Worm (Caenorhabditis elegans) whole organism, L4/young adult: ENCODE data around the gene F41B4.2.

ENCODE experiments used
- W03F9.2 ChIP-seq: fragments of 150-350 bp; optimal IDR thresholded peaks from 2 replicates; lab custom pipeline; 2014; ENCODE audit warnings: missing biosample characterization, missing genetic modification characterization
- dao-5 ChIP-seq: sonication (generic microtip); optimal IDR thresholded peaks from 2 replicates; lab custom pipeline; 2016; ENCODE audit warnings: missing genotype, missing genetic modification characterization, moderate library complexity, missing compliant biosample characterization
- him-1 ChIP-seq: sonication (generic microtip); optimal IDR thresholded peaks from 2 replicates; lab custom pipeline; 2016; ENCODE audit warnings: missing genotype, missing genetic modification reagents, missing genetic modification characterization, missing compliant biosample characterization

- no peak for TF ChIP-seq him-1 (tag; lab: Kevin White, UChicago)
- no peak for TF ChIP-seq W03F9.2 (tag; lab: Kevin White, UChicago)
- TF ChIP-seq dao-5 (tag; lab: Kevin White, UChicago), result no peak
Measured at ce11 chrX:6819633-6820032, 15.4 kb downstream of the F41B4.2 start.
